Fruit fly (Drosophila melanogaster) whole organism, embryonic: Measurements from ENCODE around the gene CG12995.

ENCODE experiments used
- BEAF-32 ChIP-seq: fragments of 200-800 bp; sonication (Bioruptor generic); optimal IDR thresholded peaks from 3 replicates; lab custom pipeline; 2017; ENCODE audit warnings: missing biosample characterization, missing genetic modification characterization, mild to moderate bottlenecking, moderate library complexity, missing genetic modification reagents
- CG11093 ChIP-seq: fragments of 200-800 bp; sonication (Bioruptor generic); IDR thresholded peaks from 3 replicates; pipeline ENCODE4 v1.3.6; 2022; ENCODE audit warnings: missing biosample characterization, missing genetic modification characterization
- CG11247 ChIP-seq: fragments of 200-800 bp; sonication (Bioruptor generic); IDR thresholded peaks from 2 replicates; pipeline ENCODE4 v1.3.6; 2022; ENCODE audit warnings: missing biosample characterization, missing genetic modification characterization
- CG12942 ChIP-seq: fragments of 200-800 bp; sonication (Bioruptor generic); optimal IDR thresholded peaks from 3 replicates; lab custom pipeline; 2016; ENCODE audit warnings: missing biosample characterization, missing genetic modification characterization
- CG13287 ChIP-seq: fragments of 200-800 bp; sonication (Bioruptor generic); IDR thresholded peaks from 2 replicates; pipeline ENCODE4 v1.3.6; 2022; ENCODE audit warnings: missing biosample characterization, missing genetic modification characterization; ENCODE audit not compliant: partially characterized antibody
- CG13624 ChIP-seq: fragments of 200-800 bp; sonication (Bioruptor generic); optimal IDR thresholded peaks from 2 replicates; lab custom pipeline; 2016; ENCODE audit warnings: missing biosample characterization, missing genetic modification characterization
- CG14050 ChIP-seq: fragments of 200-800 bp; sonication (Bioruptor generic); IDR thresholded peaks from 3 replicates; pipeline ENCODE4 v1.3.6; 2022; ENCODE audit warnings: missing biosample characterization, missing genetic modification characterization
- CG14710 ChIP-seq: fragments of 200-800 bp; sonication (Bioruptor generic); optimal IDR thresholded peaks from 3 replicates; lab custom pipeline; 2019; ENCODE audit warnings: missing biosample characterization, mild to moderate bottlenecking, missing genetic modification characterization, moderate library complexity
- CG14860 ChIP-seq: fragments of 200-800 bp; sonication (Bioruptor generic); IDR thresholded peaks from 3 replicates; pipeline ENCODE4 v1.3.6; 2022; ENCODE audit warnings: missing biosample characterization, missing genetic modification characterization; ENCODE audit not compliant: partially characterized antibody
- CG1529 ChIP-seq: fragments of 200-800 bp; sonication (Bioruptor generic); optimal IDR thresholded peaks from 3 replicates; lab custom pipeline; 2018; ENCODE audit warnings: missing biosample characterization, missing genetic modification characterization
- CG15601 ChIP-seq: fragments of 200-800 bp; sonication (Bioruptor generic); optimal IDR thresholded peaks from 3 replicates; lab custom pipeline; 2019; ENCODE audit warnings: missing biosample characterization, mild to moderate bottlenecking, missing genetic modification characterization, moderate library complexity
- CG2116 ChIP-seq: fragments of 200-800 bp; sonication (Bioruptor generic); optimal IDR thresholded peaks from 3 replicates; lab custom pipeline; 2018; ENCODE audit warnings: missing biosample characterization, mild to moderate bottlenecking, missing genetic modification characterization
- CG2120 ChIP-seq: fragments of 200-800 bp; sonication (Bioruptor generic); optimal IDR thresholded peaks from 3 replicates; lab custom pipeline; 2016; ENCODE audit warnings: missing biosample characterization, missing genetic modification characterization
- CG2712 ChIP-seq: fragments of 200-800 bp; optimal IDR thresholded peaks from 3 replicates; lab custom pipeline; 2019; ENCODE audit warnings: missing biosample characterization, mild to moderate bottlenecking, missing genetic modification characterization, moderate library complexity
- CG32772 ChIP-seq: fragments of 200-800 bp; sonication (Bioruptor generic); IDR thresholded peaks from 2 replicates; pipeline ENCODE4 v1.3.6; 2022; ENCODE audit warnings: missing biosample characterization, missing genetic modification characterization
- CG4360 ChIP-seq: fragments of 200-800 bp; sonication (Bioruptor generic); IDR thresholded peaks from 2 replicates; pipeline ENCODE4 v1.3.6; 2022; ENCODE audit warnings: missing biosample characterization, missing genetic modification characterization
- CG4404 ChIP-seq: fragments of 200-800 bp; sonication (Bioruptor generic); IDR thresholded peaks from 2 replicates; pipeline ENCODE4 v1.3.6; 2022; ENCODE audit warnings: missing biosample characterization, missing genetic modification characterization
- CG5245 ChIP-seq: fragments of 200-800 bp; sonication (Bioruptor generic); optimal IDR thresholded peaks from 3 replicates; lab custom pipeline; 2016; ENCODE audit warnings: missing biosample characterization, missing genetic modification characterization
- CG7839 ChIP-seq: fragments of 200-800 bp; sonication (Bioruptor generic); optimal IDR thresholded peaks from 3 replicates; lab custom pipeline; 2018; ENCODE audit warnings: missing biosample characterization, mild to moderate bottlenecking, missing genetic modification characterization, moderate library complexity
- CG8765 ChIP-seq: fragments of 200-800 bp; sonication (Bioruptor generic); IDR thresholded peaks from 2 replicates; pipeline ENCODE4 v1.3.6; 2022; ENCODE audit warnings: missing biosample characterization, missing genetic modification characterization
- CG8924 ChIP-seq: fragments of 200-800 bp; optimal IDR thresholded peaks from 3 replicates; lab custom pipeline; 2019; ENCODE audit warnings: missing biosample characterization, mild to moderate bottlenecking, missing genetic modification characterization, moderate library complexity
- CoRest ChIP-seq: fragments of 200-800 bp; sonication (Bioruptor generic); optimal IDR thresholded peaks from 3 replicates; lab custom pipeline; 2018; ENCODE audit warnings: missing biosample characterization, mild to moderate bottlenecking, missing genetic modification characterization, moderate library complexity
- Doc3 ChIP-seq: fragments of 200-800 bp; sonication (Bioruptor generic); IDR thresholded peaks from 3 replicates; pipeline ENCODE4 v1.3.6; 2022; ENCODE audit warnings: missing biosample characterization, missing genetic modification characterization; ENCODE audit not compliant: partially characterized antibody
- Dp ChIP-seq: fragments of 200-800 bp; sonication (Bioruptor generic); optimal IDR thresholded peaks from 2 replicates; lab custom pipeline; 2018; ENCODE audit warnings: missing biosample characterization, mild to moderate bottlenecking, missing genetic modification characterization, moderate library complexity
- Fer3 ChIP-seq: fragments of 200-800 bp; sonication (Bioruptor generic); optimal IDR thresholded peaks from 2 replicates; lab custom pipeline; 2018; ENCODE audit warnings: missing biosample characterization, mild to moderate bottlenecking, missing genetic modification characterization, moderate library complexity
- HmgZ ChIP-seq: fragments of 200-800 bp; sonication (Bioruptor generic); optimal IDR thresholded peaks from 2 replicates; lab custom pipeline; 2018; ENCODE audit warnings: missing biosample characterization, mild to moderate bottlenecking, missing genetic modification characterization
- Hmx ChIP-seq: fragments of 200-800 bp; sonication (Bioruptor generic); optimal IDR thresholded peaks from 2 replicates; lab custom pipeline; 2016; ENCODE audit warnings: missing biosample characterization, missing genetic modification characterization
- Hr3 ChIP-seq: fragments of 200-800 bp; sonication (Bioruptor generic); optimal IDR thresholded peaks from 3 replicates; lab custom pipeline; 2016; ENCODE audit warnings: missing biosample characterization, missing genetic modification characterization
- Jarid2 ChIP-seq: fragments of 200-800 bp; sonication (Bioruptor generic); optimal IDR thresholded peaks from 3 replicates; lab custom pipeline; 2017; ENCODE audit warnings: mild to moderate bottlenecking, missing biosample characterization, missing genetic modification reagents, missing genetic modification characterization
- MESR4 ChIP-seq: fragments of 200-800 bp; sonication (Bioruptor generic); optimal IDR thresholded peaks from 2 replicates; lab custom pipeline; 2018; ENCODE audit warnings: missing biosample characterization, mild to moderate bottlenecking, missing genetic modification characterization, moderate library complexity
- Mrtf ChIP-seq: fragments of 200-800 bp; sonication (Bioruptor generic); IDR thresholded peaks from 3 replicates; pipeline ENCODE4 v1.3.6; 2022; ENCODE audit warnings: missing biosample characterization, missing genetic modification characterization
- NC2α ChIP-seq: fragments of 200-800 bp; sonication (Bioruptor generic); optimal IDR thresholded peaks from 2 replicates; lab custom pipeline; 2016; ENCODE audit warnings: missing biosample characterization, missing genetic modification characterization
- Side ChIP-seq: fragments of 200-800 bp; sonication (Bioruptor generic); optimal IDR thresholded peaks from 2 replicates; lab custom pipeline; 2016; ENCODE audit warnings: missing biosample characterization, missing genetic modification characterization
- Sox100B ChIP-seq: fragments of 200-800 bp; sonication (Bioruptor generic); optimal IDR thresholded peaks from 3 replicates; lab custom pipeline; 2018; ENCODE audit warnings: missing biosample characterization, mild to moderate bottlenecking, missing genetic modification characterization
- Sry-δ ChIP-seq: fragments of 200-800 bp; sonication (Bioruptor generic); optimal IDR thresholded peaks from 2 replicates; lab custom pipeline; 2016; ENCODE audit warnings: missing biosample characterization, missing genetic modification characterization
- amos ChIP-seq: fragments of 200-800 bp; sonication (Bioruptor generic); IDR thresholded peaks from 2 replicates; pipeline ENCODE4 v1.3.6; 2022; ENCODE audit warnings: missing biosample characterization, missing genetic modification characterization; ENCODE audit not compliant: partially characterized antibody
- bbx ChIP-seq: fragments of 200-800 bp; sonication (Bioruptor generic); IDR thresholded peaks from 2 replicates; pipeline ENCODE4 v1.3.6; 2022; ENCODE audit warnings: missing biosample characterization, missing genetic modification characterization; ENCODE audit not compliant: partially characterized antibody
- br ChIP-seq: fragments of >200 bp; optimal IDR thresholded peaks from 2 replicates; lab custom pipeline; 2017
- ci ChIP-seq: fragments of 200-800 bp; sonication (Bioruptor generic); IDR thresholded peaks from 3 replicates; pipeline ENCODE4 v1.3.6; 2022; ENCODE audit warnings: missing biosample characterization, missing genetic modification characterization
- crp ChIP-seq, 2 experiments: fragments of 200-800 bp; sonication (Bioruptor generic); optimal IDR thresholded peaks; 2 replicates in 1 of 2; 3 replicates in 1 of 2; lab custom pipeline; 2017; ENCODE audit warnings: missing biosample characterization in 2 of 2, missing genetic modification characterization in 2 of 2, mild to moderate bottlenecking in 1 of 2, moderate library complexity in 1 of 2
- gem ChIP-seq: fragments of 200-800 bp; sonication (Bioruptor generic); optimal IDR thresholded peaks from 2 replicates; lab custom pipeline; 2019; ENCODE audit warnings: missing biosample characterization, mild to moderate bottlenecking, missing genetic modification characterization, moderate library complexity
- gfzf ChIP-seq: fragments of 200-800 bp; sonication (Bioruptor generic); optimal IDR thresholded peaks from 2 replicates; lab custom pipeline; 2016; ENCODE audit warnings: missing biosample characterization, mild to moderate bottlenecking, missing genetic modification characterization, moderate library complexity
- h ChIP-seq: fragments of >200 bp; optimal IDR thresholded peaks from 2 replicates; lab custom pipeline; 2017
- knrl ChIP-seq: fragments of 200-800 bp; sonication (Bioruptor generic); IDR thresholded peaks from 3 replicates; pipeline ENCODE4 v1.3.6; 2022; ENCODE audit warnings: missing biosample characterization, missing genetic modification characterization; ENCODE audit not compliant: partially characterized antibody
- nerfin-2 ChIP-seq: fragments of 200-800 bp; sonication (Bioruptor generic); IDR thresholded peaks from 2 replicates; pipeline ENCODE4 v1.3.6; 2022; ENCODE audit warnings: missing biosample characterization, missing genetic modification characterization; ENCODE audit not compliant: partially characterized antibody
- phol ChIP-seq: fragments of 200-800 bp; sonication (Bioruptor generic); optimal IDR thresholded peaks from 3 replicates; lab custom pipeline; 2018; ENCODE audit warnings: missing biosample characterization, mild to moderate bottlenecking, missing genetic modification characterization, moderate library complexity
- pros ChIP-seq: fragments of 200-800 bp; sonication (Bioruptor generic); optimal IDR thresholded peaks from 3 replicates; lab custom pipeline; 2019; ENCODE audit warnings: missing biosample characterization, mild to moderate bottlenecking, missing genetic modification characterization, moderate library complexity
- sd ChIP-seq: fragments of 200-800 bp; sonication (Bioruptor generic); optimal IDR thresholded peaks from 3 replicates; lab custom pipeline; 2018; ENCODE audit warnings: missing biosample characterization, mild to moderate bottlenecking, missing genetic modification characterization, moderate library complexity
- vfl ChIP-seq: fragments of 200-800 bp; sonication (Bioruptor generic); optimal IDR thresholded peaks from 2 replicates; lab custom pipeline; 2016; ENCODE audit warnings: missing biosample characterization, missing genetic modification characterization
- wdn ChIP-seq: fragments of 200-800 bp; sonication (Bioruptor generic); IDR thresholded peaks from 2 replicates; pipeline ENCODE4 v1.3.6; 2022; ENCODE audit warnings: missing biosample characterization, missing genetic modification characterization
- wor ChIP-seq: fragments of 200-800 bp; sonication (Bioruptor generic); IDR thresholded peaks from 2 replicates; pipeline ENCODE4 v1.3.6; 2022; ENCODE audit warnings: missing biosample characterization, missing genetic modification characterization

CG12995 gene

dm6 chrX:17244854-17245253, 35.1 kb upstream of the CG12995 start, which contains the start of gene CG8915 (continued):
- TF ChIP-seq CoRest (tag; lab: Kevin White, UChicago) (peak; percentile 21), Hr3 (GFP tag; lab: Kevin White, UChicago) (no peak), phol (peak; percentile 18), amos (peak; percentile 47; the same call in 1 of the 2 replicates), HmgZ (tag; lab: Kevin White, UChicago) (no peak), gfzf (peak; percentile 53), wdn (GFP tag; lab: Robert Waterston, UW) (no peak), NC2α (GFP tag; lab: Kevin White, UChicago) (no peak), Doc3 (GFP tag; lab: Robert Waterston, UW) (peak; percentile 45; the same call in 1 of the 3 replicates), CG4360 (GFP tag; lab: Robert Waterston, UW) (no peak), CG12942 (GFP tag; lab: Kevin White, UChicago) (no peak), crp (GFP tag; optimal IDR thresholded peaks at IDR 0.05; lab: Kevin White, UChicago) (peak in 1 of 2 experiments; percentile 80), CG8924 (tag; lab: Kevin White, UChicago) (no peak), br (lab: Kevin White, UChicago) (no peak), knrl (GFP tag; lab: Robert Waterston, UW) (peak; percentile 33; the same call in 1 of the 3 replicates), CG14710 (peak; percentile 30), CG15601 (peak; percentile 56), wor (no peak), Fer3 (tag; lab: Kevin White, UChicago) (no peak), Sox100B (GFP tag; lab: Kevin White, UChicago) (no peak), Mrtf (no peak), CG32772 (GFP tag; lab: Robert Waterston, UW) (no peak), nerfin-2 (GFP tag; lab: Robert Waterston, UW) (peak; percentile 65), MESR4 (peak; percentile 43), CG2120 (GFP tag; lab: Kevin White, UChicago) (peak; percentile 24), CG4404 (no peak), CG11247 (GFP tag; lab: Robert Waterston, UW) (no peak), CG5245 (GFP tag; lab: Kevin White, UChicago) (no peak), gem (tag; lab: Kevin White, UChicago) (peak; percentile 31), Dp (GFP tag; lab: Kevin White, UChicago) (peak; percentile 44), vfl (GFP tag; lab: Kevin White, UChicago) (no peak), bbx (GFP tag; lab: Robert Waterston, UW) (peak; percentile 79), Hmx (GFP tag; lab: Kevin White, UChicago) (no peak), sd (tag; lab: Kevin White, UChicago) (no peak), h (lab: Kevin White, UChicago) (no peak), Sry-δ (peak; percentile 35), CG14860 (peak; percentile 45), CG11093 (GFP tag; lab: Robert Waterston, UW) (no peak), CG7839 (tag; lab: Kevin White, UChicago) (peak; percentile 18), Side (GFP tag; lab: Kevin White, UChicago) (no peak), pros (GFP tag; lab: Kevin White, UChicago) (no peak), CG2712 (tag; lab: Kevin White, UChicago) (peak; percentile 9), CG13287 (GFP tag; lab: Robert Waterston, UW) (peak; percentile 75), ci (GFP tag; lab: Robert Waterston, UW) (no peak), CG14050 (GFP tag; lab: Robert Waterston, UW) (no peak), CG8765 (GFP tag; lab: Robert Waterston, UW) (no peak), CG13624 (GFP tag; lab: Kevin White, UChicago) (peak; percentile 9), CG2116 (GFP tag; lab: Kevin White, UChicago) (peak; percentile 58), BEAF-32 (GFP tag; lab: Kevin White, UChicago) (peak; percentile 46), CG1529 (no peak), Jarid2 (no peak)
